Fruit fly (Drosophila melanogaster) whole organism, prepupa: ENCODE results near the gene CG2993.

Experiments used
- CG10631 ChIP-seq: fragments of 200-800 bp; sonication (Bioruptor generic); optimal IDR thresholded peaks from 2 replicates; lab custom pipeline; 2016; ENCODE audit warnings: missing biosample characterization, missing genetic modification characterization
- CG10669 ChIP-seq: fragments of 200-800 bp; sonication (Bioruptor generic); optimal IDR thresholded peaks from 3 replicates; lab custom pipeline; 2018; ENCODE audit warnings: missing biosample characterization, mild to moderate bottlenecking, missing genetic modification characterization, moderate library complexity
- CG11294 ChIP-seq: fragments of 200-800 bp; sonication (Bioruptor generic); IDR thresholded peaks from 2 replicates; pipeline ENCODE4 v1.3.6; 2022; ENCODE audit warnings: missing biosample characterization, missing genetic modification characterization
- CG11902 ChIP-seq: fragments of 200-800 bp; sonication (Bioruptor generic); optimal IDR thresholded peaks from 3 replicates; lab custom pipeline; 2016; ENCODE audit warnings: missing biosample characterization, missing genetic modification characterization
- CG15336 ChIP-seq: fragments of 200-800 bp; sonication (Bioruptor generic); IDR thresholded peaks from 2 replicates; pipeline ENCODE4 v1.3.6; 2022; ENCODE audit warnings: missing biosample characterization, missing genetic modification characterization
- CG1621 ChIP-seq: fragments of 200-800 bp; sonication (Bioruptor generic); optimal IDR thresholded peaks from 3 replicates; lab custom pipeline; 2018; ENCODE audit warnings: missing biosample characterization, mild to moderate bottlenecking, missing genetic modification characterization
- CG16779 ChIP-seq: fragments of 200-800 bp; sonication (Bioruptor generic); optimal IDR thresholded peaks from 3 replicates; lab custom pipeline; 2017; ENCODE audit warnings: missing biosample characterization, mild to moderate bottlenecking, missing genetic modification characterization
- CG3032 ChIP-seq: fragments of 200-800 bp; optimal IDR thresholded peaks from 2 replicates; lab custom pipeline; 2019; ENCODE audit warnings: missing biosample characterization, mild to moderate bottlenecking, missing genetic modification characterization, moderate library complexity
- CG31627 ChIP-seq: fragments of 200-800 bp; sonication (Bioruptor generic); optimal IDR thresholded peaks from 3 replicates; lab custom pipeline; 2016; ENCODE audit warnings: missing biosample characterization, missing genetic modification characterization
- CG32006 ChIP-seq: fragments of 200-800 bp; sonication (Bioruptor generic); optimal IDR thresholded peaks from 3 replicates; lab custom pipeline; 2017; ENCODE audit warnings: missing biosample characterization, mild to moderate bottlenecking, missing genetic modification characterization
- CG34406 ChIP-seq: fragments of 200-800 bp; sonication (Bioruptor generic); optimal IDR thresholded peaks from 3 replicates; lab custom pipeline; 2016; ENCODE audit warnings: missing biosample characterization, missing genetic modification characterization
- CG4318 ChIP-seq: fragments of 200-800 bp; sonication (Bioruptor generic); optimal IDR thresholded peaks from 3 replicates; lab custom pipeline; 2017; ENCODE audit warnings: missing biosample characterization, mild to moderate bottlenecking, missing genetic modification characterization
- CG6163 ChIP-seq: fragments of 200-800 bp; sonication (Bioruptor generic); IDR thresholded peaks from 3 replicates; pipeline ENCODE4 v1.3.6; 2022; ENCODE audit warnings: missing biosample characterization, missing genetic modification characterization
- CG6808 ChIP-seq: fragments of 200-800 bp; sonication (Bioruptor generic); optimal IDR thresholded peaks from 3 replicates; lab custom pipeline; 2017; ENCODE audit warnings: missing biosample characterization, missing genetic modification characterization, mild to moderate bottlenecking, moderate library complexity, missing genetic modification reagents
- CG7368 ChIP-seq: fragments of 200-800 bp; sonication (Bioruptor generic); optimal IDR thresholded peaks from 3 replicates; lab custom pipeline; 2016; ENCODE audit warnings: missing biosample characterization, missing genetic modification characterization
- CG8119 ChIP-seq: fragments of 200-800 bp; sonication (Bioruptor generic); IDR thresholded peaks from 3 replicates; pipeline ENCODE4 v1.3.6; 2022; ENCODE audit warnings: missing biosample characterization, missing genetic modification characterization
- CG8632 ChIP-seq: fragments of 200-800 bp; sonication (Bioruptor generic); optimal IDR thresholded peaks from 3 replicates; lab custom pipeline; 2016; ENCODE audit warnings: missing biosample characterization, missing genetic modification characterization
- CG9139 ChIP-seq: fragments of 200-800 bp; sonication (Bioruptor generic); optimal IDR thresholded peaks from 3 replicates; lab custom pipeline; 2017; ENCODE audit warnings: missing biosample characterization, mild to moderate bottlenecking, missing genetic modification characterization
- Eip75B ChIP-seq: fragments of 200-800 bp; sonication (Bioruptor generic); optimal IDR thresholded peaks from 3 replicates; lab custom pipeline; 2016; ENCODE audit warnings: missing biosample characterization, missing genetic modification characterization
- Eip78C ChIP-seq: fragments of 200-800 bp; sonication (Bioruptor generic); peaks from one replicate; lab custom pipeline; 2016; ENCODE audit warnings: missing biosample characterization, missing genetic modification characterization
- Eip93F ChIP-seq: fragments of 200-800 bp; sonication (Bioruptor generic); optimal IDR thresholded peaks from 2 replicates; lab custom pipeline; 2016; ENCODE audit warnings: missing biosample characterization, mild to moderate bottlenecking, missing genetic modification characterization
- Ets21C ChIP-seq: fragments of 200-800 bp; sonication (Bioruptor generic); optimal IDR thresholded peaks from 3 replicates; lab custom pipeline; 2016; ENCODE audit warnings: missing biosample characterization, missing genetic modification characterization
- Ets96B ChIP-seq: fragments of 200-800 bp; optimal IDR thresholded peaks from 2 replicates; lab custom pipeline; 2019; ENCODE audit warnings: missing biosample characterization, mild to moderate bottlenecking, missing genetic modification characterization, moderate library complexity
- Gug ChIP-seq: fragments of 200-800 bp; sonication (Bioruptor generic); IDR thresholded peaks from 2 replicates; pipeline ENCODE4 v1.3.6; 2022; ENCODE audit warnings: missing biosample characterization, missing genetic modification characterization
- Hr39 ChIP-seq: fragments of 200-800 bp; sonication (Bioruptor generic); optimal IDR thresholded peaks from 2 replicates; lab custom pipeline; 2016; ENCODE audit warnings: missing biosample characterization, missing genetic modification characterization
- Lpt ChIP-seq: fragments of 200-800 bp; sonication (Bioruptor generic); optimal IDR thresholded peaks from 3 replicates; lab custom pipeline; 2016; ENCODE audit warnings: missing biosample characterization, missing genetic modification characterization
- OdsH ChIP-seq: fragments of 200-800 bp; sonication (Bioruptor generic); optimal IDR thresholded peaks from 3 replicates; lab custom pipeline; 2016; ENCODE audit warnings: missing biosample characterization, missing genetic modification characterization
- Smox ChIP-seq: fragments of 200-800 bp; sonication (Bioruptor generic); optimal IDR thresholded peaks from 3 replicates; lab custom pipeline; 2016; ENCODE audit warnings: missing biosample characterization, missing genetic modification characterization
- Sox102F ChIP-seq: fragments of 200-800 bp; sonication (Bioruptor generic); optimal IDR thresholded peaks from 2 replicates; lab custom pipeline; 2016; ENCODE audit warnings: missing biosample characterization, mild to moderate bottlenecking, missing genetic modification characterization
- Sox14 ChIP-seq: fragments of 200-800 bp; sonication (Bioruptor generic); optimal IDR thresholded peaks from 3 replicates; lab custom pipeline; 2016; ENCODE audit warnings: missing biosample characterization, missing genetic modification characterization
- Sox15 ChIP-seq: fragments of 200-800 bp; sonication (Bioruptor generic); optimal IDR thresholded peaks from 3 replicates; lab custom pipeline; 2016; ENCODE audit warnings: missing biosample characterization, missing genetic modification characterization
- achi ChIP-seq: fragments of 200-800 bp; sonication (Bioruptor generic); optimal IDR thresholded peaks from 3 replicates; lab custom pipeline; 2016; ENCODE audit warnings: missing biosample characterization, missing genetic modification characterization
- acj6 ChIP-seq: fragments of 200-800 bp; sonication (Bioruptor generic); optimal IDR thresholded peaks from 3 replicates; lab custom pipeline; 2016; ENCODE audit warnings: missing biosample characterization, missing genetic modification characterization
- cyc ChIP-seq: fragments of 200-800 bp; sonication (Bioruptor generic); optimal IDR thresholded peaks from 3 replicates; lab custom pipeline; 2016; ENCODE audit warnings: missing biosample characterization, missing genetic modification characterization
- dac ChIP-seq: fragments of 200-800 bp; sonication (Bioruptor generic); optimal IDR thresholded peaks from 2 replicates; lab custom pipeline; 2017; ENCODE audit warnings: missing biosample characterization, mild to moderate bottlenecking, missing genetic modification characterization
- dsx ChIP-seq: fragments of 200-800 bp; optimal IDR thresholded peaks from 3 replicates; lab custom pipeline; 2019; ENCODE audit warnings: missing biosample characterization, mild to moderate bottlenecking, missing genetic modification characterization, moderate library complexity; ENCODE audit not compliant: poor library complexity, severe bottlenecking
- eg ChIP-seq: fragments of 200-800 bp; sonication (Bioruptor generic); IDR thresholded peaks from 3 replicates; pipeline ENCODE4 v1.3.6; 2022; ENCODE audit warnings: missing biosample characterization, missing genetic modification characterization
- esn ChIP-seq: fragments of 200-800 bp; sonication (Bioruptor generic); optimal IDR thresholded peaks from 2 replicates; lab custom pipeline; 2016; ENCODE audit warnings: missing biosample characterization, mild to moderate bottlenecking, missing genetic modification characterization, moderate library complexity
- fd59A ChIP-seq: fragments of 200-800 bp; sonication (Bioruptor generic); optimal IDR thresholded peaks from 2 replicates; lab custom pipeline; 2017; ENCODE audit warnings: missing biosample characterization, mild to moderate bottlenecking, missing genetic modification characterization, missing genetic modification reagents
- fd85E ChIP-seq: fragments of 200-800 bp; sonication (Bioruptor generic); optimal IDR thresholded peaks from 3 replicates; lab custom pipeline; 2016; ENCODE audit warnings: missing biosample characterization, missing genetic modification characterization
- fkh ChIP-seq: fragments of 200-800 bp; sonication (Bioruptor generic); optimal IDR thresholded peaks from 3 replicates; lab custom pipeline; 2017; ENCODE audit warnings: missing biosample characterization, mild to moderate bottlenecking, missing genetic modification characterization, moderate library complexity
- lz ChIP-seq: fragments of 200-800 bp; sonication (Bioruptor generic); optimal IDR thresholded peaks from 3 replicates; lab custom pipeline; 2016; ENCODE audit warnings: missing biosample characterization, missing genetic modification characterization
- net ChIP-seq: fragments of 200-800 bp; sonication (Bioruptor generic); optimal IDR thresholded peaks from 3 replicates; lab custom pipeline; 2016; ENCODE audit warnings: missing biosample characterization, missing genetic modification characterization
- pdm3 ChIP-seq: fragments of 200-800 bp; sonication (Bioruptor generic); optimal IDR thresholded peaks from 3 replicates; lab custom pipeline; 2016; ENCODE audit warnings: missing biosample characterization, missing genetic modification characterization
- salr ChIP-seq, 2 experiments: fragments of 200-800 bp; sonication (Bioruptor generic); optimal IDR thresholded peaks; 3 replicates each; lab custom pipeline; 2016 to 2018; ENCODE audit warnings: missing biosample characterization in 2 of 2, missing genetic modification characterization in 2 of 2, mild to moderate bottlenecking in 1 of 2
- ss ChIP-seq, 2 experiments: fragments of 200-800 bp; sonication (Bioruptor generic); optimal IDR thresholded peaks; 2 replicates in 1 of 2; 3 replicates in 1 of 2; lab custom pipeline; 2017 to 2018; ENCODE audit warnings: mild to moderate bottlenecking in 2 of 2, missing biosample characterization in 2 of 2, missing genetic modification characterization in 2 of 2, moderate library complexity in 1 of 2
- topi ChIP-seq: fragments of 200-800 bp; sonication (Bioruptor generic); optimal IDR thresholded peaks from 3 replicates; lab custom pipeline; 2016; ENCODE audit warnings: missing biosample characterization, missing genetic modification characterization
- vri ChIP-seq: fragments of 200-800 bp; sonication (Bioruptor generic); optimal IDR thresholded peaks from 3 replicates; lab custom pipeline; 2016; ENCODE audit warnings: missing biosample characterization, mild to moderate bottlenecking, missing genetic modification characterization

CG2993 gene

dm6 chr3R:7821559-7821958, 11.7 kb upstream of the CG2993 start (continued):
- TF ChIP-seq net (GFP tag; lab: Kevin White, UChicago): peak; percentile 4
- peak; percentile 53 for TF ChIP-seq CG32006 (GFP tag; lab: Kevin White, UChicago)
- no peak for TF ChIP-seq dsx (GFP tag; lab: Kevin White, UChicago)
- TF ChIP-seq Ets21C (GFP tag; lab: Kevin White, UChicago): no peak
- no peak for TF ChIP-seq CG6808
- no peak for TF ChIP-seq vri (GFP tag; lab: Kevin White, UChicago)
- peak; percentile 13 for TF ChIP-seq CG31627
- TF ChIP-seq Sox15: no peak
- TF ChIP-seq fkh (GFP tag; lab: Kevin White, UChicago): no peak
- TF ChIP-seq CG15336 (GFP tag; lab: Robert Waterston, UW): 0 out of 2 replicates have a peak, but pooled peaks have one; percentile 10
- no peak for TF ChIP-seq CG1621 (tag; lab: Kevin White, UChicago)
- no peak for TF ChIP-seq Sox102F
- no peak; the same call in 2 of the 3 replicates for TF ChIP-seq CG6163
- TF ChIP-seq Ets96B (tag; lab: Kevin White, UChicago): no peak
- TF ChIP-seq fd59A (GFP tag; lab: Kevin White, UChicago): peak; percentile 4
- no peak for TF ChIP-seq CG16779
- peak in 1 of 2 experiments; percentile 28 for TF ChIP-seq ss (GFP tag; optimal IDR thresholded peaks at IDR 0.05; lab: Kevin White, UChicago)

DNA sequence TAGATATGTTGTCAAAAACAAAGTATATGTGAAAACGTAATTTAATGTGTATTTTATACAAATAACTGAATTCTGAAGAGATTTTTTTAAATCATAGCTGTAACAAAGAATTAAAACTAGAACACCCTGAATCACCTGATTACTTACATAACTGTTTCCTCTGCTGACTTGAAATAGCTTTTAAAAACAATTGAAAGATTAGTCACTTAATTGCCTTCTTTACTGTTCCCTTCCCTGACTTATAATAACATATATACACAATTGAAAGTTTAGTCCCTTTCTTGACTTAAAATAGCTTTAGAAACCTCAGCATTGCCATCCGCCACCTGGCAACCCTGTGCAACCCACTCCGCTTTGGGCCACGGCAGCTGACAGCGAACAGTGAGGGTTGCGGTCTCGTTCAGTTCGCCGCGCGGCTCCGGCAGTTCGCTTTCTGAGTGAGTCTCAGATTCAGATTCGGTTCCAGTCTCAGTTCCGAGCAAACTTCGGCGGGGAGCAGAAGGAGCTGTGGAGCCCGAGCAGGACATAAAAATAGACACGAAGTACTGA, 4.2 kb upstream of the CG2993 start, which contains the start of gene CG34384:
Gene CG34384, plus strand, starts transcription at position 381 of the 549 bp plus-strand sequence.
- TF ChIP-seq cyc (GFP tag; lab: Kevin White, UChicago): peak; percentile 27
- no peak for TF ChIP-seq CG15336 (GFP tag; lab: Robert Waterston, UW)
- peak; percentile 42 for TF ChIP-seq topi (GFP tag; lab: Kevin White, UChicago)
- TF ChIP-seq Eip75B: peak; percentile 59
- TF ChIP-seq CG11902 (GFP tag; lab: Kevin White, UChicago): peak; percentile 12
- TF ChIP-seq CG8632 (GFP tag; lab: Kevin White, UChicago): peak; percentile 19
- peak; percentile 45 for TF ChIP-seq Ets96B (tag; lab: Kevin White, UChicago)
- TF ChIP-seq vri (GFP tag; lab: Kevin White, UChicago): no peak
- TF ChIP-seq CG16779: no peak
- no peak for TF ChIP-seq CG11294 (GFP tag; lab: Robert Waterston, UW)
- peak; percentile 57 for TF ChIP-seq CG32006 (GFP tag; lab: Kevin White, UChicago)
- peak; percentile 82 for TF ChIP-seq Eip78C
- TF ChIP-seq fd59A (GFP tag; lab: Kevin White, UChicago): peak; percentile 4
- no peak for TF ChIP-seq CG6163
- no peak for TF ChIP-seq Gug
- TF ChIP-seq Smox: peak; percentile 21
- peak; percentile 40 for TF ChIP-seq CG10669 (GFP tag; lab: Kevin White, UChicago)
- TF ChIP-seq CG8119 (GFP tag; lab: Robert Waterston, UW): no peak
- TF ChIP-seq Lpt (GFP tag; lab: Kevin White, UChicago): no peak
- TF ChIP-seq Sox15: no peak
- TF ChIP-seq salr (GFP tag; optimal IDR thresholded peaks at IDR 0.05; lab: Kevin White, UChicago): peak in 1 of 2 experiments; percentile 18
- peak; percentile 56 for TF ChIP-seq esn
- TF ChIP-seq CG4318: peak; percentile 3
- TF ChIP-seq CG9139 (GFP tag; lab: Kevin White, UChicago): no peak
- TF ChIP-seq CG10631 (GFP tag; lab: Kevin White, UChicago): peak; percentile 31
- no peak for TF ChIP-seq Eip93F (GFP tag; lab: Kevin White, UChicago)
- no peak for TF ChIP-seq fkh (GFP tag; lab: Kevin White, UChicago)
- TF ChIP-seq dac (GFP tag; lab: Kevin White, UChicago): no peak
- TF ChIP-seq Sox14 (GFP tag; lab: Kevin White, UChicago): peak; percentile 16
- peak; percentile 49 for TF ChIP-seq CG3032 (tag; lab: Kevin White, UChicago)
- no peak for TF ChIP-seq CG7368 (GFP tag; lab: Kevin White, UChicago)
- peak; percentile 54 for TF ChIP-seq lz (GFP tag; lab: Kevin White, UChicago)
- peak; percentile 41 for TF ChIP-seq pdm3 (GFP tag; lab: Kevin White, UChicago)
- peak; percentile 30 for TF ChIP-seq acj6 (GFP tag; lab: Kevin White, UChicago)
- peak; percentile 5 for TF ChIP-seq Ets21C (GFP tag; lab: Kevin White, UChicago)
- peak; percentile 30 for TF ChIP-seq Hr39
- TF ChIP-seq achi (GFP tag; lab: Kevin White, UChicago): peak; percentile 28
- TF ChIP-seq OdsH (GFP tag; lab: Kevin White, UChicago): peak; percentile 39
- peak; percentile 68 for TF ChIP-seq CG6808
- TF ChIP-seq fd85E: no peak
- TF ChIP-seq CG34406 (GFP tag; lab: Kevin White, UChicago): peak; percentile 19
- TF ChIP-seq eg (GFP tag; lab: Robert Waterston, UW): no peak
- peak; percentile 0 for TF ChIP-seq dsx (GFP tag; lab: Kevin White, UChicago)
